Worm (Caenorhabditis elegans) whole organism, late embryonic: ENCODE data around the gene mbr-1.

ENCODE experiments used
- C38D4.7 ChIP-seq: fragments of 200-800 bp; sonication (Bioruptor generic); optimal IDR thresholded peaks from 2 replicates; lab custom pipeline; 2018; ENCODE audit warnings: mild to moderate bottlenecking, missing genetic modification characterization, moderate library complexity, missing compliant biosample characterization
- K09A11.1 ChIP-seq: sonication (generic microtip); optimal IDR thresholded peaks from 2 replicates; lab custom pipeline; 2017; ENCODE audit warnings: antibody characterized with exemption, mild to moderate bottlenecking, missing genetic modification characterization, missing compliant biosample characterization; ENCODE audit not compliant: insufficient read depth
- T23F11.4 ChIP-seq: fragments of 200-800 bp; sonication (Bioruptor generic); optimal IDR thresholded peaks from 2 replicates; lab custom pipeline; 2018; ENCODE audit warnings: mild to moderate bottlenecking, missing genetic modification characterization, missing compliant biosample characterization
- ahr-1 ChIP-seq: sonication (generic microtip); optimal IDR thresholded peaks from 2 replicates; lab custom pipeline; 2016; ENCODE audit warnings: missing genetic modification characterization, missing compliant biosample characterization
- ama-1 ChIP-seq: fragments of 150-350 bp; optimal IDR thresholded peaks from 2 replicates; lab custom pipeline; 2014
- ceh-14 ChIP-seq: sonication (generic microtip); optimal IDR thresholded peaks from 2 replicates; lab custom pipeline; 2016; ENCODE audit warnings: missing genotype, missing genetic modification characterization, missing compliant biosample characterization
- ceh-19 ChIP-seq: fragments of 200-800 bp; sonication (Bioruptor generic); optimal IDR thresholded peaks from 2 replicates; lab custom pipeline; 2018; ENCODE audit warnings: mild to moderate bottlenecking, missing genetic modification characterization, missing compliant biosample characterization
- ceh-2 ChIP-seq: sonication (generic microtip); optimal IDR thresholded peaks from 2 replicates; lab custom pipeline; 2016; ENCODE audit warnings: missing genotype, missing genetic modification characterization, missing compliant biosample characterization
- ceh-24 ChIP-seq: sonication (generic microtip); optimal IDR thresholded peaks from 2 replicates; lab custom pipeline; 2016; ENCODE audit warnings: mild to moderate bottlenecking, missing genetic modification characterization, missing compliant biosample characterization
- ceh-30 ChIP-seq: fragments of 150-350 bp; optimal IDR thresholded peaks from 2 replicates; lab custom pipeline; 2014; ENCODE audit warnings: missing biosample characterization, missing genetic modification characterization
- ceh-34 ChIP-seq: sonication (generic microtip); optimal IDR thresholded peaks from 2 replicates; lab custom pipeline; 2016; ENCODE audit warnings: mild to moderate bottlenecking, missing genetic modification characterization, missing compliant biosample characterization
- ceh-6 ChIP-seq: fragments of 200-800 bp; sonication (Bioruptor generic); optimal IDR thresholded peaks from 2 replicates; lab custom pipeline; 2018; ENCODE audit warnings: mild to moderate bottlenecking, missing genetic modification characterization, missing compliant biosample characterization
- ceh-9 ChIP-seq: sonication (generic microtip); optimal IDR thresholded peaks from 2 replicates; lab custom pipeline; 2016; ENCODE audit warnings: mild to moderate bottlenecking, missing genetic modification characterization, inconsistent platforms, missing compliant biosample characterization
- che-1 ChIP-seq: sonication (generic microtip); optimal IDR thresholded peaks from 2 replicates; lab custom pipeline; 2016; ENCODE audit warnings: mild to moderate bottlenecking, missing genetic modification characterization, missing compliant biosample characterization
- dve-1 ChIP-seq: sonication (generic microtip); optimal IDR thresholded peaks from 2 replicates; lab custom pipeline; 2017; ENCODE audit warnings: antibody characterized with exemption, mild to moderate bottlenecking, missing genetic modification characterization, missing compliant biosample characterization
- elt-2 ChIP-seq: sonication (generic microtip); optimal IDR thresholded peaks from 2 replicates; lab custom pipeline; 2016; ENCODE audit warnings: missing genetic modification reagents, missing genetic modification characterization, missing compliant biosample characterization
- eyg-1 ChIP-seq: sonication (generic microtip); optimal IDR thresholded peaks from 2 replicates; lab custom pipeline; 2016; ENCODE audit warnings: missing genotype, missing genetic modification characterization, missing compliant biosample characterization
- fkh-10 ChIP-seq: fragments of 150-350 bp; optimal IDR thresholded peaks from 2 replicates; lab custom pipeline; 2014; ENCODE audit warnings: missing biosample characterization, missing genetic modification reagents, missing genetic modification characterization
- fkh-6 ChIP-seq: sonication (generic microtip); optimal IDR thresholded peaks from 2 replicates; lab custom pipeline; 2016; ENCODE audit warnings: missing genetic modification characterization, missing compliant biosample characterization
- gmeb-2 ChIP-seq: sonication (generic microtip); optimal IDR thresholded peaks from 2 replicates; lab custom pipeline; 2016; ENCODE audit warnings: missing genetic modification characterization, inconsistent platforms, missing compliant biosample characterization
- hlh-13 ChIP-seq: fragments of 200-800 bp; sonication (Bioruptor generic); optimal IDR thresholded peaks from 2 replicates; lab custom pipeline; 2018; ENCODE audit warnings: mild to moderate bottlenecking, missing genetic modification characterization, missing compliant biosample characterization
- hlh-15 ChIP-seq: sonication (generic microtip); optimal IDR thresholded peaks from 2 replicates; lab custom pipeline; 2016; ENCODE audit warnings: missing genetic modification characterization, missing compliant biosample characterization
- hlh-6 ChIP-seq: sonication (generic microtip); optimal IDR thresholded peaks from 2 replicates; lab custom pipeline; 2016; ENCODE audit warnings: missing genotype, missing genetic modification characterization, missing compliant biosample characterization
- lin-11 ChIP-seq: fragments of 200-800 bp; sonication (Bioruptor generic); optimal IDR thresholded peaks from 2 replicates; lab custom pipeline; 2018; ENCODE audit warnings: mild to moderate bottlenecking, missing genetic modification characterization, missing compliant biosample characterization
- madf-2 ChIP-seq: sonication (generic microtip); optimal IDR thresholded peaks from 2 replicates; lab custom pipeline; 2017; ENCODE audit warnings: missing genetic modification characterization, missing compliant biosample characterization
- mec-3 ChIP-seq: sonication (generic microtip); optimal IDR thresholded peaks from 2 replicates; lab custom pipeline; 2016; ENCODE audit warnings: borderline replicate concordance, missing genetic modification characterization, missing compliant biosample characterization
- nhr-11 ChIP-seq: fragments of 150-350 bp; optimal IDR thresholded peaks from 2 replicates; lab custom pipeline; 2014; ENCODE audit warnings: missing biosample characterization, missing genetic modification characterization
- npax-4 ChIP-seq: sonication (generic microtip); optimal IDR thresholded peaks from 2 replicates; lab custom pipeline; 2016; ENCODE audit warnings: missing genetic modification characterization, missing compliant biosample characterization
- odd-2 ChIP-seq: sonication (generic microtip); optimal IDR thresholded peaks from 2 replicates; lab custom pipeline; 2017; ENCODE audit warnings: antibody characterized with exemption, mild to moderate bottlenecking, missing genetic modification characterization, missing compliant biosample characterization
- pag-3 ChIP-seq: sonication (generic microtip); optimal IDR thresholded peaks from 2 replicates; lab custom pipeline; 2016; ENCODE audit warnings: missing compliant biosample characterization, missing genetic modification characterization, borderline replicate concordance
- pax-1 ChIP-seq: fragments of 150-350 bp; optimal IDR thresholded peaks from 2 replicates; lab custom pipeline; 2014; ENCODE audit warnings: missing biosample characterization, missing genetic modification characterization
- pha-4 ChIP-seq: fragments of 150-350 bp; optimal IDR thresholded peaks from 2 replicates; lab custom pipeline; 2018; ENCODE audit warnings: missing biosample characterization, missing genetic modification reagents, missing genetic modification characterization
- pqm-1 ChIP-seq: sonication (generic microtip); optimal IDR thresholded peaks from 2 replicates; lab custom pipeline; 2016; ENCODE audit warnings: missing genetic modification characterization, missing compliant biosample characterization
- ref-2 ChIP-seq: sonication (generic microtip); optimal IDR thresholded peaks from 2 replicates; lab custom pipeline; 2016; ENCODE audit warnings: missing genetic modification characterization, missing compliant biosample characterization
- rnt-1 ChIP-seq: sonication (generic microtip); optimal IDR thresholded peaks from 2 replicates; lab custom pipeline; 2016; ENCODE audit warnings: missing genetic modification characterization, missing compliant biosample characterization
- sox-4 ChIP-seq: sonication (generic microtip); optimal IDR thresholded peaks from 2 replicates; lab custom pipeline; 2017; ENCODE audit warnings: mild to moderate bottlenecking, missing genetic modification characterization, inconsistent platforms, missing compliant biosample characterization
- syd-9 ChIP-seq: sonication (generic microtip); optimal IDR thresholded peaks from 2 replicates; lab custom pipeline; 2016; ENCODE audit warnings: mild to moderate bottlenecking, missing genetic modification characterization, moderate library complexity, missing compliant biosample characterization
- tbx-7 ChIP-seq: sonication (generic microtip); optimal IDR thresholded peaks from 2 replicates; lab custom pipeline; 2016; ENCODE audit warnings: missing genotype, missing genetic modification characterization, missing compliant biosample characterization
- unc-3 ChIP-seq, 2 experiments: fragments of 200-800 bp in 1 of 2; sonication (Bioruptor generic) in 1 of 2; sonication (generic microtip) in 1 of 2; conservative IDR thresholded peaks in 1 of 2; optimal IDR thresholded peaks in 1 of 2; 2 replicates each; pipeline versions ENCODE4 v1.3.6 to Lab custom; 2016 to 2022; ENCODE audit warnings: missing compliant biosample characterization in 2 of 2, missing genetic modification characterization in 2 of 2, missing genetic modification reagents in 1 of 2
- unc-42 ChIP-seq: sonication (generic microtip); optimal IDR thresholded peaks from 2 replicates; lab custom pipeline; 2016; ENCODE audit warnings: missing genotype, missing genetic modification characterization, missing compliant biosample characterization
- unc-55 ChIP-seq: sonication (generic microtip); optimal IDR thresholded peaks from 2 replicates; lab custom pipeline; 2017; ENCODE audit warnings: missing biosample characterization, missing genetic modification reagents, missing genetic modification characterization
- unc-86 ChIP-seq: sonication (generic microtip); optimal IDR thresholded peaks from 2 replicates; lab custom pipeline; 2016; ENCODE audit warnings: missing genetic modification characterization, missing compliant biosample characterization
- zip-5 ChIP-seq: sonication (generic microtip); optimal IDR thresholded peaks from 2 replicates; lab custom pipeline; 2016; ENCODE audit warnings: missing genetic modification characterization, missing compliant biosample characterization

The mbr-1 gene

ce11 chrX:10766123-10766622 is 44.3 kb upstream of the mbr-1 start (continued):
- TF ChIP-seq syd-9 (tag; lab: Kevin White, UChicago) (peak; percentile 87), K09A11.1 (tag; lab: Kevin White, UChicago) (peak; percentile 51), nhr-11 (tag; lab: Kevin White, UChicago) (no peak), C38D4.7 (GFP tag; lab: Kevin White, UChicago) (no peak), tbx-7 (tag; lab: Kevin White, UChicago) (peak; percentile 39), odd-2 (tag; lab: Kevin White, UChicago) (no peak), hlh-6 (tag; lab: Kevin White, UChicago) (peak; percentile 26), pha-4 (tag; lab: Kevin White, UChicago) (no peak), dve-1 (peak; percentile 77), ceh-2 (tag; lab: Kevin White, UChicago) (peak; percentile 82), gmeb-2 (tag; lab: Kevin White, UChicago) (no peak), unc-3 (GFP tag; conservative IDR thresholded peaks at IDR 0.05; lab: Robert Waterston, UW) (no peak), unc-3 (tag; optimal IDR thresholded peaks at IDR 0.05; lab: Kevin White, UChicago) (peak; percentile 57), ceh-24 (tag; lab: Kevin White, UChicago) (no peak), ceh-14 (tag; lab: Kevin White, UChicago) (peak; percentile 81), ceh-6 (GFP tag; lab: Kevin White, UChicago) (no peak), sox-4 (tag; lab: Kevin White, UChicago) (no peak), pax-1 (tag; lab: Kevin White, UChicago) (peak; percentile 71), che-1 (tag; lab: Kevin White, UChicago) (no peak), npax-4 (tag; lab: Kevin White, UChicago) (no peak), elt-2 (tag; lab: Kevin White, UChicago) (peak; percentile 54), unc-86 (tag; lab: Kevin White, UChicago) (peak; percentile 25), ceh-9 (tag; lab: Kevin White, UChicago) (no peak), eyg-1 (peak; percentile 76), T23F11.4 (no peak), fkh-10 (GFP tag; lab: Kevin White, UChicago) (no peak), ref-2 (tag; lab: Kevin White, UChicago) (peak; percentile 92), mec-3 (tag; lab: Kevin White, UChicago) (no peak), ceh-19 (GFP tag; lab: Kevin White, UChicago) (peak; percentile 81), unc-55 (GFP tag; lab: Kevin White, UChicago) (peak; percentile 100), madf-2 (tag; lab: Kevin White, UChicago) (peak; percentile 15), fkh-6 (tag; lab: Kevin White, UChicago) (peak; percentile 35), zip-5 (tag; lab: Kevin White, UChicago) (no peak), pqm-1 (peak; percentile 40), unc-42 (tag; lab: Kevin White, UChicago) (peak; percentile 100), ama-1 (lab: Kevin White, UChicago) (no peak), ceh-30 (tag; lab: Kevin White, UChicago) (no peak), ahr-1 (tag; lab: Kevin White, UChicago) (no peak), pag-3 (no peak), hlh-15 (tag; lab: Kevin White, UChicago) (no peak), lin-11 (tag; lab: Kevin White, UChicago) (no peak)
- TF ChIP-seq, all 69 proteins: peak for 42

ce11 chrX:10763383-10763782 is 41.5 kb upstream of the mbr-1 start:
- TF ChIP-seq ref-2 (tag; lab: Kevin White, UChicago) (no peak), madf-2 (tag; lab: Kevin White, UChicago) (no peak), ceh-19 (GFP tag; lab: Kevin White, UChicago) (no peak), pqm-1 (no peak), hlh-6 (tag; lab: Kevin White, UChicago) (no peak), hlh-13 (GFP tag; lab: Kevin White, UChicago) (no peak), elt-2 (tag; lab: Kevin White, UChicago) (no peak), sox-4 (tag; lab: Kevin White, UChicago) (no peak), rnt-1 (tag; lab: Kevin White, UChicago) (no peak), dve-1 (no peak), unc-42 (tag; lab: Kevin White, UChicago) (no peak), ceh-34 (no peak)
